Worm (Caenorhabditis elegans) whole organism, midembryonic: ENCODE measurements around the gene gpa-7.

Source experiments
- T22C8.4 ChIP-seq: fragments of 200-800 bp; sonication (Bioruptor generic); IDR thresholded peaks from 2 replicates; pipeline ENCODE4 v1.3.6; 2022; ENCODE audit warnings: missing genetic modification characterization, missing compliant biosample characterization
- cog-1 ChIP-seq: sonication (generic microtip); optimal IDR thresholded peaks from 2 replicates; lab custom pipeline; 2016; ENCODE audit warnings: missing genetic modification characterization, missing compliant biosample characterization
- flt-1 ChIP-seq: fragments of 200-800 bp; sonication (Bioruptor generic); IDR thresholded peaks from 2 replicates; pipeline ENCODE4 v1.3.6; 2022; ENCODE audit warnings: missing genetic modification characterization, missing compliant biosample characterization
- klf-2 ChIP-seq: fragments of 200-800 bp; sonication (Bioruptor generic); conservative IDR thresholded peaks from 2 replicates; pipeline ENCODE4 v1.3.6; 2022; ENCODE audit warnings: missing genetic modification reagents, missing genetic modification characterization, missing compliant biosample characterization
- med-1 ChIP-seq: sonication (generic microtip); optimal IDR thresholded peaks from 2 replicates; lab custom pipeline; 2017; ENCODE audit warnings: missing genetic modification characterization, mild to moderate bottlenecking, missing compliant biosample characterization, antibody characterized with exemption, missing genetic modification reagents; ENCODE audit not compliant: insufficient read depth
- ref-1 ChIP-seq: fragments of 200-800 bp; sonication (Bioruptor generic); conservative IDR thresholded peaks from 2 replicates; pipeline ENCODE4 v1.3.6; 2022; ENCODE audit warnings: missing genetic modification reagents, missing genetic modification characterization, missing compliant biosample characterization
- tab-1 ChIP-seq: fragments of 200-800 bp; sonication (Bioruptor generic); IDR thresholded peaks from 2 replicates; pipeline ENCODE4 v1.3.6; 2022; ENCODE audit warnings: missing genetic modification characterization, missing compliant biosample characterization
- ztf-23 ChIP-seq: fragments of 200-800 bp; sonication (Bioruptor generic); IDR thresholded peaks from 2 replicates; pipeline ENCODE4 v1.3.6; 2022; ENCODE audit warnings: missing genetic modification reagents, missing genetic modification characterization, missing compliant biosample characterization
- ztf-29 ChIP-seq: fragments of 200-800 bp; sonication (Bioruptor generic); IDR thresholded peaks from 2 replicates; pipeline ENCODE4 v1.3.6; 2022; ENCODE audit warnings: missing genetic modification reagents, missing genetic modification characterization, missing compliant biosample characterization

gpa-7 gene

DNA sequence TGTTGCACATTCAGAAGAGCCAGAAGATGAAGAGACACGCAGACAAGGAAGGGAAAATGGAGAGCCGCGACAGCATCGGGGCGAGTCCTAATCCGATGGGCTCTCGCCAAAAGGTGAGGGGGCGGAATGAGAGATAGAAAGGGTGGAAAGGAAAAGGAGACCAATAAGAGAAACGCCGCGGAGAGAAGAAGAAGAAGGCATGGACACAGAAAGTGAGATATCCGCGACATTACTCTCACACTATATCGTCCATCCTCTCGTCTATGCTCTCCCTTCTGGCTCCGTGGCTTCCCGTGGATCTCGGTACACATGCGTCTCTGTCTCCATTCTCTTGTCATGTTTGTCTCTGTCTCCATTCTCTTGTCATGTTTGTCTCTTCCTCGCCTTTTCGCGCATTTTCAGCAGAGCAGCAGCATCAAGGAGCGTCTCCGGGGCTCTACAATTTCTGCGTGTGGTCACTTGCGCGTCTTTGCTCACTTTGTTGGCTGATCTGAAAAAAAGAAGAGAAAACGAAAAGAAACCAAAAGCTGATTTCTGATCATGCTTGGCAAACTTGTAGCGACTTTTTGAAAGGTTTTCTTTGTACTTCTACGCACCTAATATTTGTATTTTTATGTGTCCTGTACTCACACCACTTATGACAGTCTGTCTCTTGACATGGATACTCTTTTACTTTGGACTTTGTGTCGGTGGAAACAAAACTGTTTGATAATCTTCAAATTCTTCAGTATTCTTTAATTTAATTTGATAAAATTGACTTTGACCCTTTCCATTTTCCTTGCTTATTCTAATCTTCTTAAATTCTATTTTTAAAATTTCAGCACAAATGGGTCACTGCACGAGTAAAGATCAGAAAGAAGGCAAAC, at the start of gene gpa-7:
TSS of gene gpa-7 (plus strand) at position 816 of the 866 bp plus-strand sequence.
- no peak for TF ChIP-seq med-1 (GFP tag; lab: Kevin White, UChicago)
- TF ChIP-seq cog-1 (tag; lab: Kevin White, UChicago) = peak; percentile 80

ce11 chrIV:10357072-10357471, 46.7 kb upstream of the gpa-7 start, which contains the start of gene R11A8.1:
Gene R11A8.1 (minus strand): TSS chrIV:10357172.
- TF ChIP-seq klf-2 = no peak
- TF ChIP-seq cog-1 (tag; lab: Kevin White, UChicago) = no peak
- no peak for TF ChIP-seq T22C8.4 (GFP tag; lab: Robert Waterston, UW)
- no peak for TF ChIP-seq tab-1 (GFP tag; lab: Robert Waterston, UW)
- TF ChIP-seq ztf-29 (GFP tag; lab: Robert Waterston, UW) = no peak
- no peak for TF ChIP-seq med-1 (GFP tag; lab: Kevin White, UChicago)
- TF ChIP-seq flt-1 (GFP tag; lab: Robert Waterston, UW) = no peak
- no peak for TF ChIP-seq ztf-23 (GFP tag; lab: Robert Waterston, UW)
- TF ChIP-seq ref-1 (GFP tag; lab: Robert Waterston, UW) = no peak

- TF ChIP-seq flt-1 (GFP tag; lab: Robert Waterston, UW) (no peak), tab-1 (GFP tag; lab: Robert Waterston, UW) (no peak), ztf-29 (GFP tag; lab: Robert Waterston, UW) (no peak), cog-1 (tag; lab: Kevin White, UChicago) (no peak), med-1 (GFP tag; lab: Kevin White, UChicago) (no peak), ztf-23 (GFP tag; lab: Robert Waterston, UW) (no peak)
These were observed 46.0 kb upstream of the gpa-7 start, which contains the start of gene gkow-1 for ce11 chrIV:10357842-10358241. Gene gkow-1 (plus strand): TSS chrIV:10358142.

DNA sequence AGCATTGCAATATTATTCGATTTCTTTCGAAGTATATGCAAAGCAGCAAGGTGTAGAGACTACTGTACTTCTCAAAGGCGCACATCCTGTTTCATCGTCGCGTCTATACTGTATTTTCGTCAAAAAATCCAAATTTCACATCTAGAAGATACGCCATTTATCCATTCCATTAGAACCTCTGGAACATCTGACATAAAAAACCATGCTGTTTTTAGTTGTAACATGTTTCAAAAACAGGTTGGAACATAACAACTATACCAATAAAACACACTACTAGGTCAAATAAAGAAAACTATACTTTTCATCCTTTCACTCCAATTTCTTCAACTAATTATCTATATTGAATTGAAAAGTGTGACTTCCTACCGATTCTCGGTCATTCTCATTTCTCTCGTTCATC, 43.5 kb upstream of the gpa-7 start, which contains the start of gene ugt-59:
TSS of gene ugt-59 (plus strand) at position 301 of the 400 bp plus-strand sequence.
- no peak for TF ChIP-seq cog-1 (tag; lab: Kevin White, UChicago)
- TF ChIP-seq ztf-29 (GFP tag; lab: Robert Waterston, UW) = no peak
- TF ChIP-seq med-1 (GFP tag; lab: Kevin White, UChicago) = no peak
- TF ChIP-seq ref-1 (GFP tag; lab: Robert Waterston, UW) = no peak
- TF ChIP-seq ztf-23 (GFP tag; lab: Robert Waterston, UW) = no peak

ce11 chrIV:10366018-10366417, 37.8 kb upstream of the gpa-7 start, which contains the start of gene sir-2.1:
Gene sir-2.1 (minus strand): TSS chrIV:10366229.
- TF ChIP-seq klf-2 (no peak), cog-1 (tag; lab: Kevin White, UChicago) (no peak), flt-1 (GFP tag; lab: Robert Waterston, UW) (no peak), ztf-23 (GFP tag; lab: Robert Waterston, UW) (no peak), T22C8.4 (GFP tag; lab: Robert Waterston, UW) (no peak), ztf-29 (GFP tag; lab: Robert Waterston, UW) (no peak), tab-1 (GFP tag; lab: Robert Waterston, UW) (no peak), ref-1 (GFP tag; lab: Robert Waterston, UW) (no peak), med-1 (GFP tag; lab: Kevin White, UChicago) (no peak)

DNA sequence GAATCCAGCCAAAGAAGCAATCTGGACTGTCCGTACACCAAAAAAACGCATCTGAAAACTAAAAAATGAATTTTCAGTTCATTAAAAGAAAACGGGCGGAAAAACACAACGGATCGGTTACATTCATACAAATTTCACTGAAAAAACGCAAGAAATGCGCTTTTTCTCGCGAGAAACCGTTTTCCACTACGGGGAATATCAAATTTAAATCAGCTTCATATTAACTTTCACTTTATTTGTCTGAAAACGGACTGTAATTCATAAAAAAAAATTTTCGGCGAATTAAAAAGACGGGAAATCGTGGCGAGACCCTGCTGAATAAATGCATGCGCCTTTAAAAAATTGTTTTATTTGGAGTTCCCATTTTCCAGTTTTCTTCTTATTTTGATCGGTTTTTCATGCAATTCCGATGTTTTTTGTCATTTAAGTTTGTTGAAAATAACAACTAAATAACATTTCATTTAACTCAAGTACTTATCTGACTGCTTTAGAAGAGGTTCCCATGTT, 36.0 kb upstream of the gpa-7 start, which contains the start of gene pges-2:
TSS of gene pges-2 (minus strand) at position 51 of the 507 bp plus-strand sequence.
- TF ChIP-seq ref-1 (GFP tag; lab: Robert Waterston, UW) = no peak
- TF ChIP-seq klf-2 = no peak

- TF ChIP-seq cog-1 (tag; lab: Kevin White, UChicago) (no peak), T22C8.4 (GFP tag; lab: Robert Waterston, UW) (no peak), ref-1 (GFP tag; lab: Robert Waterston, UW) (no peak), klf-2 (no peak), ztf-23 (GFP tag; lab: Robert Waterston, UW) (no peak), med-1 (GFP tag; lab: Kevin White, UChicago) (no peak), tab-1 (GFP tag; lab: Robert Waterston, UW) (no peak), ztf-29 (GFP tag; lab: Robert Waterston, UW) (no peak)
These were observed 35.5 kb upstream of the gpa-7 start, which contains the start of gene iars-1 for ce11 chrIV:10368326-10368725. Gene iars-1 (plus strand): TSS chrIV:10368601.

ce11 chrIV:10373772-10374288, 30.0 kb upstream of the gpa-7 start, which contains the start of gene mpz-5:
Gene mpz-5 (minus strand): TSS chrIV:10373822.
- TF ChIP-seq ref-1 (GFP tag; lab: Robert Waterston, UW) (no peak), ztf-29 (GFP tag; lab: Robert Waterston, UW) (0 out of 2 replicates have a peak, but pooled peaks have one; percentile 26), tab-1 (GFP tag; lab: Robert Waterston, UW) (no peak), T22C8.4 (GFP tag; lab: Robert Waterston, UW) (no peak), ztf-23 (GFP tag; lab: Robert Waterston, UW) (0 out of 2 replicates have a peak, but pooled peaks have one; percentile 56), klf-2 (no peak), flt-1 (GFP tag; lab: Robert Waterston, UW) (0 out of 2 replicates have a peak, but pooled peaks have one; percentile 46), cog-1 (tag; lab: Kevin White, UChicago) (no peak), med-1 (GFP tag; lab: Kevin White, UChicago) (peak; percentile 20)

DNA sequence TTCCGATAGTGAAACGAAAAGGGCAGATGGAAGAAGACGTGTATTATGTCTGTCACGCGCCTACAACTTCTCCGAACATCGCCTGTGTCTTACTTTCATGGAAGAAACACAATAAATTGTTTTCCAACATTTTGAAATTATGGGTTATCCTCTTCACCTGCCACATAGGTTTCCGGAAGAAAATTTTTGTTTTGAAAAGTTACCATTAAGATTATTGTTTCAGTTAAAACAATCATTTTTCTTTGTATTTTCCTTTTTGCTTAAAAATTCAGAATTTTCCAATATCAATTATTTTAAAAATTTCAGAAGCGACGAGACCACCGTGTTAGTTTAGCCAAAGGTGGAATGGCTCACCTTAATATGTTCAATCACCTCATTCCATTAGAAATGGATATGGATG, 29.2 kb upstream of the gpa-7 start, which contains the start of gene mask-1:
TSS of gene mask-1 (plus strand) at position 301 of the 400 bp plus-strand sequence.
- no peak for TF ChIP-seq med-1 (GFP tag; lab: Kevin White, UChicago)
- TF ChIP-seq ztf-29 (GFP tag; lab: Robert Waterston, UW) = no peak
- no peak for TF ChIP-seq klf-2
- no peak for TF ChIP-seq T22C8.4 (GFP tag; lab: Robert Waterston, UW)
- TF ChIP-seq flt-1 (GFP tag; lab: Robert Waterston, UW) = no peak
- no peak for TF ChIP-seq ref-1 (GFP tag; lab: Robert Waterston, UW)
- no peak for TF ChIP-seq ztf-23 (GFP tag; lab: Robert Waterston, UW)
- TF ChIP-seq cog-1 (tag; lab: Kevin White, UChicago) = no peak
- no peak for TF ChIP-seq tab-1 (GFP tag; lab: Robert Waterston, UW)
